Worm (Caenorhabditis elegans): ENCODE data around the gene crn-4.

crn-4 gene

ce11 chrX:2226875-2227355 lies 31.0 kb downstream of the crn-4 start (continued):
- TF ChIP-seq daf-12 (tag; optimal IDR thresholded peaks at IDR 0.05) = no peak
- no peak for TF ChIP-seq skn-1 (tag; optimal IDR thresholded peaks at IDR 0.05)
- no peak for TF ChIP-seq egl-27 (tag; optimal IDR thresholded peaks at IDR 0.05)

- TF ChIP-seq pha-4 (tag; optimal IDR thresholded peaks at IDR 0.05) (peak; percentile 11), nhr-43 (tag; optimal IDR thresholded peaks at IDR 0.05; ENCODE audit: poor library complexity, severe bottlenecking) (no peak), snpc-4 (tag; optimal IDR thresholded peaks at IDR 0.05) (no peak), egl-27 (tag; optimal IDR thresholded peaks at IDR 0.05) (no peak), nhr-76 (tag; optimal IDR thresholded peaks at IDR 0.05) (no peak)
Observed at ce11 chrX:2220850-2221249, 37.1 kb downstream of the crn-4 start, which contains the start of gene hex-1. Gene hex-1 (plus strand): TSS chrX:2221150.

- TF ChIP-seq snpc-4 (tag; optimal IDR thresholded peaks at IDR 0.05) (peak; percentile 50), nhr-11 (tag; optimal IDR thresholded peaks at IDR 0.05) (no peak)
Observed at ce11 chrX:2219453-2219852, 38.4 kb downstream of the crn-4 start.

ce11 chrX:2219006-2219405 lies 38.9 kb downstream of the crn-4 start:
- TF ChIP-seq elt-3 (tag; optimal IDR thresholded peaks at IDR 0.05) (peak in 1 of 3 experiments; percentile 9), jun-1 (tag; optimal IDR thresholded peaks at IDR 0.05) (no peak), daf-12 (tag; optimal IDR thresholded peaks at IDR 0.05) (no peak), ceh-16 (tag; optimal IDR thresholded peaks at IDR 0.05) (no peak), nhr-11 (tag; optimal IDR thresholded peaks at IDR 0.05) (no peak), ama-1 (optimal IDR thresholded peaks at IDR 0.05) (no peak), ztf-11 (tag; optimal IDR thresholded peaks at IDR 0.05) (no peak), sea-2 (GFP tag; optimal IDR thresholded peaks at IDR 0.05) (no peak), nhr-237 (tag; optimal IDR thresholded peaks at IDR 0.05) (no peak), ceh-9 (tag; optimal IDR thresholded peaks at IDR 0.05) (no peak), nhr-23 (tag; optimal IDR thresholded peaks at IDR 0.05) (peak; percentile 78), nfya-1 (tag; optimal IDR thresholded peaks at IDR 0.05; ENCODE audit: insufficient read depth) (no peak), hmg-11 (tag; optimal IDR thresholded peaks at IDR 0.05) (no peak), nhr-25 (tag; optimal IDR thresholded peaks at IDR 0.05) (no peak), nhr-28 (tag; optimal IDR thresholded peaks at IDR 0.05) (no peak), R02D3.7 (tag; optimal IDR thresholded peaks at IDR 0.05) (no peak), snpc-4 (tag; optimal IDR thresholded peaks at IDR 0.05) (no peak)

ce11 chrX:2216662-2217061 lies 41.2 kb downstream of the crn-4 start:
- no peak for TF ChIP-seq nhr-77 (tag; optimal IDR thresholded peaks at IDR 0.05)
- peak; percentile 30 for TF ChIP-seq ceh-28 (tag; optimal IDR thresholded peaks at IDR 0.05)
- no peak for TF ChIP-seq elt-1 (tag; optimal IDR thresholded peaks at IDR 0.05)
- peak; percentile 17 for TF ChIP-seq pha-4 (tag; optimal IDR thresholded peaks at IDR 0.05)
- no peak for TF ChIP-seq nhr-67 (tag; optimal IDR thresholded peaks at IDR 0.05)
- peak; percentile 74 for TF ChIP-seq nhr-25 (tag; optimal IDR thresholded peaks at IDR 0.05)
- no peak for TF ChIP-seq pqm-1 (tag; optimal IDR thresholded peaks at IDR 0.05)
- TF ChIP-seq nhr-76 (tag; optimal IDR thresholded peaks at IDR 0.05) = no peak
- no peak for TF ChIP-seq nhr-28 (tag; optimal IDR thresholded peaks at IDR 0.05)
- TF ChIP-seq ceh-82 (tag; optimal IDR thresholded peaks at IDR 0.05) = no peak
- TF ChIP-seq elt-3 (tag; optimal IDR thresholded peaks at IDR 0.05) = peak in 1 of 3 experiments; percentile 39
- TF ChIP-seq fkh-2 (tag; optimal IDR thresholded peaks at IDR 0.05) = no peak
- TF ChIP-seq nhr-23 (tag; optimal IDR thresholded peaks at IDR 0.05) = peak; percentile 91
- no peak for TF ChIP-seq egl-27 (tag; optimal IDR thresholded peaks at IDR 0.05)
- TF ChIP-seq tbx-2 (tag; optimal IDR thresholded peaks at IDR 0.05) = peak; percentile 25
- TF ChIP-seq lin-39 (tag; optimal IDR thresholded peaks at IDR 0.05) = no peak
- TF ChIP-seq ceh-9 (tag; optimal IDR thresholded peaks at IDR 0.05) = no peak
- no peak for TF ChIP-seq lin-15B (tag; optimal IDR thresholded peaks at IDR 0.05)
- TF ChIP-seq R02D3.7 (tag; optimal IDR thresholded peaks at IDR 0.05) = no peak
- peak; percentile 0 for TF ChIP-seq lsy-12 (tag; optimal IDR thresholded peaks at IDR 0.05)
- TF ChIP-seq mdl-1 (tag; optimal IDR thresholded peaks at IDR 0.05) = no peak
- TF ChIP-seq egl-5 (tag; optimal IDR thresholded peaks at IDR 0.05) = no peak
- TF ChIP-seq hmg-11 (tag; optimal IDR thresholded peaks at IDR 0.05) = no peak
- TF ChIP-seq aly-2 (tag; optimal IDR thresholded peaks at IDR 0.05) = no peak
- no peak for TF ChIP-seq elt-2 (tag; optimal IDR thresholded peaks at IDR 0.05)
- no peak for TF ChIP-seq fos-1 (tag; optimal IDR thresholded peaks at IDR 0.05)
- peak; percentile 12 for TF ChIP-seq nhr-43 (tag; optimal IDR thresholded peaks at IDR 0.05; ENCODE audit: poor library complexity, severe bottlenecking)
- TF ChIP-seq nhr-237 (tag; optimal IDR thresholded peaks at IDR 0.05) = no peak
- no peak for TF ChIP-seq unc-62 (GFP tag; optimal IDR thresholded peaks at IDR 0.05)
